Fruit fly (Drosophila melanogaster) whole organism, embryonic: ENCODE measurements around the gene CG14958.

ENCODE experiments used
- ATbp ChIP-seq: fragments of 200-800 bp; sonication (Bioruptor generic); optimal IDR thresholded peaks from 2 replicates; lab custom pipeline; 2017; ENCODE audit warnings: missing biosample characterization, mild to moderate bottlenecking, missing genetic modification characterization, missing genetic modification reagents
- Ada2b ChIP-seq: fragments of 200-800 bp; sonication (Bioruptor generic); IDR thresholded peaks from 2 replicates; pipeline ENCODE4 v1.3.6; 2022; ENCODE audit warnings: missing biosample characterization, missing genetic modification characterization
- CG10462 ChIP-seq: fragments of 200-800 bp; sonication (Bioruptor generic); optimal IDR thresholded peaks from 2 replicates; lab custom pipeline; 2016; ENCODE audit warnings: missing biosample characterization, missing genetic modification characterization
- CG11085 ChIP-seq: fragments of 200-800 bp; sonication (Bioruptor generic); IDR thresholded peaks from 2 replicates; pipeline ENCODE4 v1.3.6; 2022; ENCODE audit warnings: missing biosample characterization, missing genetic modification characterization
- CG11093 ChIP-seq: fragments of 200-800 bp; sonication (Bioruptor generic); IDR thresholded peaks from 3 replicates; pipeline ENCODE4 v1.3.6; 2022; ENCODE audit warnings: missing biosample characterization, missing genetic modification characterization
- CG11456 ChIP-seq: fragments of 200-800 bp; sonication (Bioruptor generic); IDR thresholded peaks from 3 replicates; pipeline ENCODE4 v1.3.6; 2022; ENCODE audit warnings: missing biosample characterization, missing genetic modification characterization
- CG14050 ChIP-seq: fragments of 200-800 bp; sonication (Bioruptor generic); IDR thresholded peaks from 3 replicates; pipeline ENCODE4 v1.3.6; 2022; ENCODE audit warnings: missing biosample characterization, missing genetic modification characterization
- CG17385 ChIP-seq: fragments of 200-800 bp; sonication (Bioruptor generic); optimal IDR thresholded peaks from 3 replicates; lab custom pipeline; 2018; ENCODE audit warnings: missing biosample characterization, mild to moderate bottlenecking, missing genetic modification characterization
- CG2129 ChIP-seq: fragments of 200-800 bp; sonication (Bioruptor generic); IDR thresholded peaks from 2 replicates; pipeline ENCODE4 v1.3.6; 2022; ENCODE audit warnings: missing biosample characterization, missing genetic modification characterization; ENCODE audit not compliant: partially characterized antibody
- CG31441 ChIP-seq: fragments of 200-800 bp; sonication (Bioruptor generic); IDR thresholded peaks from 2 replicates; pipeline ENCODE4 v1.3.6; 2022; ENCODE audit warnings: missing biosample characterization, missing genetic modification characterization
- CG32532 ChIP-seq: fragments of 200-800 bp; sonication (Bioruptor generic); IDR thresholded peaks from 2 replicates; pipeline ENCODE4 v1.3.6; 2022; ENCODE audit warnings: missing biosample characterization, missing genetic modification characterization
- CG32767 ChIP-seq: fragments of 200-800 bp; sonication (Bioruptor generic); IDR thresholded peaks from 2 replicates; pipeline ENCODE4 v1.3.6; 2022; ENCODE audit warnings: missing biosample characterization, missing genetic modification characterization
- CG33557 ChIP-seq: fragments of 200-800 bp; sonication (Bioruptor generic); optimal IDR thresholded peaks from 2 replicates; lab custom pipeline; 2019; ENCODE audit warnings: missing biosample characterization, mild to moderate bottlenecking, missing genetic modification characterization, moderate library complexity
- CG5245 ChIP-seq: fragments of 200-800 bp; sonication (Bioruptor generic); optimal IDR thresholded peaks from 3 replicates; lab custom pipeline; 2016; ENCODE audit warnings: missing biosample characterization, missing genetic modification characterization
- CG5953 ChIP-seq: fragments of 200-800 bp; sonication (Bioruptor generic); IDR thresholded peaks from 2 replicates; pipeline ENCODE4 v1.3.6; 2022; ENCODE audit warnings: missing biosample characterization, missing genetic modification characterization
- CG6254 ChIP-seq: fragments of 200-800 bp; sonication (Bioruptor generic); optimal IDR thresholded peaks from 3 replicates; lab custom pipeline; 2017; ENCODE audit warnings: mild to moderate bottlenecking, missing biosample characterization, missing genetic modification reagents, missing genetic modification characterization
- CG8089 ChIP-seq: fragments of 200-800 bp; sonication (Bioruptor generic); optimal IDR thresholded peaks from 3 replicates; lab custom pipeline; 2016; ENCODE audit warnings: missing biosample characterization, missing genetic modification characterization
- CG9797 ChIP-seq: fragments of 200-800 bp; sonication (Bioruptor generic); optimal IDR thresholded peaks from 3 replicates; lab custom pipeline; 2018; ENCODE audit warnings: missing biosample characterization, mild to moderate bottlenecking, missing genetic modification characterization
- Dad ChIP-seq: fragments of 200-800 bp; sonication (Bioruptor generic); optimal IDR thresholded peaks from 3 replicates; lab custom pipeline; 2016; ENCODE audit warnings: missing biosample characterization, missing genetic modification characterization
- ERR ChIP-seq: fragments of 200-800 bp; sonication (Bioruptor generic); optimal IDR thresholded peaks from 2 replicates; lab custom pipeline; 2016; ENCODE audit warnings: missing biosample characterization, missing genetic modification characterization
- Hey ChIP-seq: fragments of 200-800 bp; sonication (Bioruptor generic); optimal IDR thresholded peaks from 3 replicates; lab custom pipeline; 2018; ENCODE audit warnings: missing biosample characterization, mild to moderate bottlenecking, missing genetic modification characterization
- Hr39 ChIP-seq: fragments of >200 bp; optimal IDR thresholded peaks from 2 replicates; lab custom pipeline; 2017
- Jarid2 ChIP-seq: fragments of 200-800 bp; sonication (Bioruptor generic); optimal IDR thresholded peaks from 3 replicates; lab custom pipeline; 2017; ENCODE audit warnings: mild to moderate bottlenecking, missing biosample characterization, missing genetic modification reagents, missing genetic modification characterization
- Med ChIP-seq: fragments of 200-800 bp; sonication (Bioruptor generic); peaks from one replicate; lab custom pipeline; 2016; ENCODE audit warnings: missing biosample characterization, missing genetic modification characterization, mild to moderate bottlenecking, inconsistent platforms, moderate library complexity
- Myb ChIP-seq: fragments of 200-800 bp; sonication (Bioruptor generic); optimal IDR thresholded peaks from 2 replicates; lab custom pipeline; 2016; ENCODE audit warnings: missing biosample characterization, missing genetic modification characterization
- NC2α ChIP-seq: fragments of 200-800 bp; sonication (Bioruptor generic); optimal IDR thresholded peaks from 2 replicates; lab custom pipeline; 2016; ENCODE audit warnings: missing biosample characterization, missing genetic modification characterization
- Opbp ChIP-seq: fragments of 200-800 bp; sonication (Bioruptor generic); IDR thresholded peaks from 3 replicates; pipeline ENCODE4 v1.3.6; 2022; ENCODE audit warnings: missing biosample characterization, missing genetic modification characterization; ENCODE audit not compliant: partially characterized antibody
- Ssrp ChIP-seq: fragments of 200-800 bp; sonication (Bioruptor generic); optimal IDR thresholded peaks from 2 replicates; lab custom pipeline; 2018; ENCODE audit warnings: missing biosample characterization, mild to moderate bottlenecking, missing genetic modification characterization, moderate library complexity
- al ChIP-seq: fragments of 200-800 bp; sonication (Bioruptor generic); IDR thresholded peaks from 2 replicates; pipeline ENCODE4 v1.3.6; 2022; ENCODE audit warnings: missing biosample characterization, missing genetic modification characterization
- ara ChIP-seq: fragments of 200-800 bp; sonication (Bioruptor generic); IDR thresholded peaks from 2 replicates; pipeline ENCODE4 v1.3.6; 2022; ENCODE audit warnings: missing biosample characterization, missing genetic modification characterization
- ato ChIP-seq: fragments of 200-800 bp; sonication (Bioruptor generic); IDR thresholded peaks from 2 replicates; pipeline ENCODE4 v1.3.6; 2022; ENCODE audit warnings: missing biosample characterization, missing genetic modification characterization; ENCODE audit not compliant: partially characterized antibody
- bigmax ChIP-seq: fragments of 200-800 bp; sonication (Bioruptor generic); optimal IDR thresholded peaks from 2 replicates; lab custom pipeline; 2018; ENCODE audit warnings: missing biosample characterization, mild to moderate bottlenecking, missing genetic modification characterization
- btn ChIP-seq: fragments of 200-800 bp; sonication (Bioruptor generic); optimal IDR thresholded peaks from 2 replicates; lab custom pipeline; 2016; ENCODE audit warnings: missing biosample characterization, missing genetic modification characterization
- crol ChIP-seq: fragments of 200-800 bp; sonication (Bioruptor generic); IDR thresholded peaks from 2 replicates; pipeline ENCODE4 v1.3.6; 2022; ENCODE audit warnings: missing biosample characterization, missing genetic modification characterization
- dm ChIP-seq: fragments of 200-800 bp; sonication (Bioruptor generic); optimal IDR thresholded peaks from 3 replicates; lab custom pipeline; 2016; ENCODE audit warnings: missing biosample characterization, missing genetic modification characterization
- emc ChIP-seq: fragments of 200-800 bp; sonication (Bioruptor generic); optimal IDR thresholded peaks from 2 replicates; lab custom pipeline; 2016; ENCODE audit warnings: missing biosample characterization, missing genetic modification characterization
- esg ChIP-seq: fragments of 200-800 bp; sonication (Bioruptor generic); conservative IDR thresholded peaks from 2 replicates; pipeline ENCODE4 v1.3.6; 2022; ENCODE audit warnings: missing biosample characterization, missing genetic modification characterization
- ind ChIP-seq: fragments of 200-800 bp; sonication (Bioruptor generic); optimal IDR thresholded peaks from 3 replicates; lab custom pipeline; 2016; ENCODE audit warnings: missing biosample characterization, missing genetic modification characterization
- insv ChIP-seq, 2 experiments: fragments of 200-800 bp; sonication (Bioruptor generic); optimal IDR thresholded peaks; 3 replicates each; lab custom pipeline; 2016 to 2018; ENCODE audit warnings: missing biosample characterization in 2 of 2, missing genetic modification characterization in 2 of 2
- jumu ChIP-seq: fragments of 200-800 bp; sonication (Bioruptor generic); optimal IDR thresholded peaks from 3 replicates; lab custom pipeline; 2016; ENCODE audit warnings: missing biosample characterization, missing genetic modification characterization
- onecut ChIP-seq: fragments of 200-800 bp; sonication (Bioruptor generic); IDR thresholded peaks from 2 replicates; pipeline ENCODE4 v1.3.6; 2022; ENCODE audit warnings: missing biosample characterization, missing genetic modification characterization
- pb ChIP-seq: fragments of 200-800 bp; sonication (Bioruptor generic); optimal IDR thresholded peaks from 3 replicates; lab custom pipeline; 2016; ENCODE audit warnings: missing biosample characterization, missing genetic modification characterization
- prd ChIP-seq, 3 experiments: fragments of >200 bp in 2 of 3; fragments of 200-800 bp in 1 of 3; sonication (Bioruptor generic) in 1 of 3; optimal IDR thresholded peaks in 2 of 3; IDR thresholded peaks in 1 of 3; 2 replicates in 2 of 3; 3 replicates in 1 of 3; pipeline versions ENCODE4 v1.3.6 to Lab custom; 2017 to 2022; ENCODE audit warnings: missing biosample characterization in 1 of 3, missing genetic modification characterization in 1 of 3
- schlank ChIP-seq: fragments of 200-800 bp; sonication (Bioruptor generic); optimal IDR thresholded peaks from 2 replicates; lab custom pipeline; 2018; ENCODE audit warnings: missing biosample characterization, mild to moderate bottlenecking, missing genetic modification characterization
- sd ChIP-seq: fragments of 200-800 bp; sonication (Bioruptor generic); optimal IDR thresholded peaks from 3 replicates; lab custom pipeline; 2018; ENCODE audit warnings: missing biosample characterization, mild to moderate bottlenecking, missing genetic modification characterization, moderate library complexity
- shn ChIP-seq: fragments of 200-800 bp; sonication (Bioruptor generic); optimal IDR thresholded peaks from 3 replicates; lab custom pipeline; 2016; ENCODE audit warnings: missing biosample characterization, missing genetic modification characterization
- sisA ChIP-seq: fragments of 200-800 bp; sonication (Bioruptor generic); IDR thresholded peaks from 2 replicates; pipeline ENCODE4 v1.3.6; 2022; ENCODE audit warnings: missing biosample characterization, missing genetic modification characterization
- unc-4 ChIP-seq: fragments of 200-800 bp; sonication (Bioruptor generic); IDR thresholded peaks from 2 replicates; pipeline ENCODE4 v1.3.6; 2022; ENCODE audit warnings: missing biosample characterization, missing genetic modification characterization; ENCODE audit not compliant: partially characterized antibody
- wek ChIP-seq: fragments of 200-800 bp; sonication (Bioruptor generic); optimal IDR thresholded peaks from 3 replicates; lab custom pipeline; 2018; ENCODE audit warnings: missing biosample characterization, mild to moderate bottlenecking, missing genetic modification characterization, moderate library complexity
- z ChIP-seq: fragments of 200-800 bp; sonication (Bioruptor generic); IDR thresholded peaks from 3 replicates; pipeline ENCODE4 v1.3.6; 2022; ENCODE audit warnings: missing biosample characterization, missing genetic modification characterization

CG14958 gene

dm6 chr3L:3159309-3160194, 30.2 kb upstream of the CG14958 start, which contains the start of the genes ND-30 and CG15812 (continued):
- TF ChIP-seq Hey (tag; lab: Kevin White, UChicago) (no peak), ara (GFP tag; lab: Robert Waterston, UW) (no peak), onecut (GFP tag; lab: Robert Waterston, UW) (no peak), ind (GFP tag; lab: Kevin White, UChicago) (no peak), Hr39 (no peak), dm (GFP tag; lab: Kevin White, UChicago) (no peak), CG32532 (GFP tag; lab: Robert Waterston, UW) (no peak), schlank (tag; lab: Kevin White, UChicago) (no peak), CG9797 (GFP tag; lab: Kevin White, UChicago) (peak; percentile 38), CG33557 (GFP tag; lab: Kevin White, UChicago) (no peak), CG2129 (GFP tag; lab: Robert Waterston, UW) (no peak), pb (no peak), CG11085 (no peak), CG11093 (GFP tag; lab: Robert Waterston, UW) (no peak), insv (GFP tag; optimal IDR thresholded peaks at IDR 0.05; lab: Kevin White, UChicago) (no peak), CG5953 (GFP tag; lab: Robert Waterston, UW) (no peak), CG11456 (GFP tag; lab: Robert Waterston, UW) (no peak), al (GFP tag; lab: Robert Waterston, UW) (no peak), esg (GFP tag; lab: Robert Waterston, UW) (no peak), Opbp (GFP tag; lab: Robert Waterston, UW) (no peak; the same call in 2 of the 3 replicates), CG17385 (GFP tag; lab: Kevin White, UChicago) (no peak), CG10462 (GFP tag; lab: Kevin White, UChicago) (no peak), CG5245 (no peak), sd (tag; lab: Kevin White, UChicago) (no peak), Dad (GFP tag; lab: Kevin White, UChicago) (no peak), CG31441 (GFP tag; lab: Robert Waterston, UW) (no peak), shn (GFP tag; lab: Kevin White, UChicago) (no peak), wek (no peak), CG14050 (no peak), bigmax (GFP tag; lab: Kevin White, UChicago) (no peak), ato (GFP tag; lab: Robert Waterston, UW) (0 out of 2 replicates have a peak, but pooled peaks have one; percentile 30), CG6254 (no peak), CG8089 (GFP tag; lab: Kevin White, UChicago) (no peak), unc-4 (no peak), Myb (no peak), z (GFP tag; lab: Robert Waterston, UW) (no peak), ERR (no peak), NC2α (no peak), CG32767 (GFP tag; lab: Robert Waterston, UW) (no peak), emc (GFP tag; lab: Kevin White, UChicago) (no peak), crol (no peak), Ssrp (tag; lab: Kevin White, UChicago) (peak; percentile 10), prd (optimal IDR thresholded peaks at IDR 0.05; lab: Kevin White, UChicago) (no peak), prd (GFP tag; IDR thresholded peaks at IDR 0.05; lab: Robert Waterston, UW) (0 out of 3 replicates have a peak, but pooled peaks have one; percentile 12), Med (GFP tag; lab: Kevin White, UChicago) (no peak), btn (GFP tag; lab: Kevin White, UChicago) (no peak), Ada2b (GFP tag; lab: Robert Waterston, UW) (no peak), jumu (GFP tag; lab: Kevin White, UChicago) (no peak), Jarid2 (GFP tag; lab: Kevin White, UChicago) (no peak), sisA (GFP tag; lab: Robert Waterston, UW) (no peak), ATbp (no peak)
